Worm (Caenorhabditis elegans) whole organism, L1 larva: ENCODE results near the gene M05D6.9.

Experiments
- C04F5.9 ChIP-seq: sonication (generic microtip); optimal IDR thresholded peaks from 2 replicates; lab custom pipeline; 2016; ENCODE audit warnings: missing genetic modification characterization, missing compliant biosample characterization
- F16B12.6 ChIP-seq: fragments of 150-350 bp; optimal IDR thresholded peaks from 2 replicates; lab custom pipeline; 2014; ENCODE audit warnings: missing biosample characterization, missing genetic modification characterization
- alr-1 ChIP-seq: fragments of 200-800 bp; sonication (Bioruptor generic); optimal IDR thresholded peaks from 2 replicates; lab custom pipeline; 2018; ENCODE audit warnings: borderline replicate concordance, mild to moderate bottlenecking, missing genetic modification characterization, missing compliant biosample characterization
- blmp-1 ChIP-seq: fragments of 150-350 bp; optimal IDR thresholded peaks from 2 replicates; lab custom pipeline; 2014; ENCODE audit warnings: missing biosample characterization, missing genetic modification characterization
- ceh-63 ChIP-seq: fragments of 200-800 bp; sonication (Bioruptor generic); optimal IDR thresholded peaks from 2 replicates; lab custom pipeline; 2018; ENCODE audit warnings: mild to moderate bottlenecking, missing genetic modification characterization, missing compliant biosample characterization
- ceh-8 ChIP-seq: fragments of 200-800 bp; sonication (Bioruptor generic); optimal IDR thresholded peaks from 2 replicates; lab custom pipeline; 2018; ENCODE audit warnings: mild to moderate bottlenecking, missing genetic modification characterization, moderate library complexity, missing compliant biosample characterization
- ceh-82 ChIP-seq, 3 experiments: fragments of 150-350 bp in 1 of 3; sonication (generic microtip) in 2 of 3; optimal IDR thresholded peaks; 2 replicates each; lab custom pipeline; 2014 to 2017; ENCODE audit warnings: missing biosample characterization in 3 of 3, missing genetic modification characterization in 3 of 3
- ceh-88 ChIP-seq: fragments of 200-800 bp; sonication (Bioruptor generic); IDR thresholded peaks from 2 replicates; pipeline ENCODE4 v1.3.6; 2022; ENCODE audit warnings: missing genetic modification characterization, missing compliant biosample characterization
- dsc-1 ChIP-seq: sonication (generic microtip); optimal IDR thresholded peaks from 2 replicates; lab custom pipeline; 2016; ENCODE audit warnings: mild to moderate bottlenecking, missing genetic modification characterization, missing compliant biosample characterization
- efl-1 ChIP-seq, 4 experiments: fragments of 150-350 bp; optimal IDR thresholded peaks in 3 of 4; peaks in 1 of 4; 1 replicate in 1 of 4; 2 replicates in 3 of 4; lab custom pipeline; 2014; ENCODE audit warnings: missing biosample characterization in 2 of 4, missing genetic modification characterization in 2 of 4, missing genetic modification reagents in 2 of 4
- elt-2 ChIP-seq: sonication (generic microtip); optimal IDR thresholded peaks from 2 replicates; lab custom pipeline; 2016; ENCODE audit warnings: missing genetic modification characterization, mild to moderate bottlenecking, inconsistent platforms, missing compliant biosample characterization, missing genetic modification reagents
- elt-3 ChIP-seq, 6 experiments: fragments of 150-350 bp in 1 of 6; sonication (generic microtip); optimal IDR thresholded peaks; 2 replicates each; lab custom pipeline; 2017 to 2018; ENCODE audit warnings: missing biosample characterization in 6 of 6, missing genetic modification characterization in 6 of 6, inconsistent platforms in 1 of 6
- ets-5 ChIP-seq: fragments of 200-800 bp; sonication (Bioruptor generic); IDR thresholded peaks from 2 replicates; pipeline ENCODE4 v1.3.6; 2022; ENCODE audit warnings: missing genetic modification characterization, missing compliant biosample characterization
- grh-1 ChIP-seq: fragments of 200-800 bp; sonication (Bioruptor generic); IDR thresholded peaks from 2 replicates; pipeline ENCODE4 v1.3.6; 2022; ENCODE audit warnings: missing genetic modification reagents, missing genetic modification characterization, missing compliant biosample characterization
- hlh-17 ChIP-seq: fragments of 200-800 bp; sonication (Bioruptor generic); optimal IDR thresholded peaks from 2 replicates; lab custom pipeline; 2018; ENCODE audit warnings: missing genetic modification characterization, mild to moderate bottlenecking, missing compliant biosample characterization, moderate library complexity, borderline replicate concordance
- irx-1 ChIP-seq: sonication (generic microtip); optimal IDR thresholded peaks from 2 replicates; lab custom pipeline; 2016; ENCODE audit warnings: missing genetic modification characterization, missing compliant biosample characterization
- lin-14 ChIP-seq: fragments of 200-800 bp; sonication (Bioruptor generic); optimal IDR thresholded peaks from 2 replicates; lab custom pipeline; 2018; ENCODE audit warnings: mild to moderate bottlenecking, missing genetic modification characterization, moderate library complexity, missing compliant biosample characterization
- lin-15B ChIP-seq: fragments of 150-350 bp; sonication (generic microtip); optimal IDR thresholded peaks from 3 replicates; lab custom pipeline; 2014; ENCODE audit warnings: missing biosample characterization, missing genetic modification characterization
- lin-35 ChIP-seq, 2 experiments: fragments of 150-350 bp; optimal IDR thresholded peaks; 2 replicates each; lab custom pipeline; 2014; ENCODE audit warnings: missing biosample characterization in 2 of 2, missing genetic modification characterization in 2 of 2, missing genetic modification reagents in 2 of 2
- lin-39 ChIP-seq: fragments of 150-350 bp; optimal IDR thresholded peaks from 2 replicates; lab custom pipeline; 2014; ENCODE audit warnings: missing biosample characterization, missing genetic modification reagents, missing genetic modification characterization
- lsy-2 ChIP-seq, 2 experiments: fragments of 150-350 bp; optimal IDR thresholded peaks; 2 replicates each; lab custom pipeline; 2014; ENCODE audit warnings: missing biosample characterization in 2 of 2, missing genetic modification characterization in 2 of 2
- mdl-1 ChIP-seq, 2 experiments: fragments of 150-350 bp; optimal IDR thresholded peaks; 2 replicates each; lab custom pipeline; 2014 to 2017; ENCODE audit warnings: missing biosample characterization in 2 of 2, missing genetic modification characterization in 2 of 2, inconsistent platforms in 1 of 2
- mef-2 ChIP-seq: fragments of 150-350 bp; optimal IDR thresholded peaks from 2 replicates; lab custom pipeline; 2014; ENCODE audit warnings: missing biosample characterization, missing genetic modification characterization
- nhr-12 ChIP-seq: sonication (generic microtip); optimal IDR thresholded peaks from 2 replicates; lab custom pipeline; 2017; ENCODE audit warnings: missing biosample characterization, missing genetic modification characterization
- nhr-19 ChIP-seq: fragments of 200-800 bp; sonication (Bioruptor generic); conservative IDR thresholded peaks from 2 replicates; pipeline ENCODE4 v1.3.6; 2022; ENCODE audit warnings: missing genetic modification characterization, missing compliant biosample characterization
- nhr-20 ChIP-seq: sonication (generic microtip); optimal IDR thresholded peaks from 2 replicates; lab custom pipeline; 2016; ENCODE audit warnings: mild to moderate bottlenecking, missing genetic modification characterization, missing compliant biosample characterization
- nhr-237 ChIP-seq: fragments of 150-350 bp; optimal IDR thresholded peaks from 2 replicates; lab custom pipeline; 2014; ENCODE audit warnings: missing biosample characterization, missing genetic modification characterization
- nhr-28 ChIP-seq: fragments of 150-350 bp; optimal IDR thresholded peaks from 2 replicates; lab custom pipeline; 2014; ENCODE audit warnings: missing biosample characterization, missing genetic modification characterization
- nhr-71 ChIP-seq: sonication (generic microtip); optimal IDR thresholded peaks from 2 replicates; lab custom pipeline; 2016; ENCODE audit warnings: mild to moderate bottlenecking, missing genetic modification characterization, moderate library complexity, missing compliant biosample characterization
- nhr-84 ChIP-seq: sonication (generic microtip); optimal IDR thresholded peaks from 2 replicates; lab custom pipeline; 2017; ENCODE audit warnings: missing biosample characterization, missing genetic modification characterization
- nhr-85 ChIP-seq: sonication (generic microtip); peaks from one replicate; lab custom pipeline; 2016; ENCODE audit warnings: missing genetic modification characterization, inconsistent platforms, missing compliant biosample characterization
- pag-3 ChIP-seq: sonication (generic microtip); optimal IDR thresholded peaks from 2 replicates; lab custom pipeline; 2017; ENCODE audit warnings: missing genetic modification characterization, mild to moderate bottlenecking, missing compliant biosample characterization, antibody characterized with exemption, borderline replicate concordance; ENCODE audit not compliant: insufficient read depth
- pqm-1 ChIP-seq: sonication (generic microtip); optimal IDR thresholded peaks from 3 replicates; lab custom pipeline; 2017; ENCODE audit warnings: missing biosample characterization, missing genetic modification characterization
- rnt-1 ChIP-seq: sonication (generic microtip); optimal IDR thresholded peaks from 2 replicates; lab custom pipeline; 2016; ENCODE audit warnings: mild to moderate bottlenecking, missing genetic modification characterization, moderate library complexity, missing compliant biosample characterization
- snpc-4 ChIP-seq: fragments of 150-350 bp; optimal IDR thresholded peaks from 2 replicates; lab custom pipeline; 2014; ENCODE audit warnings: missing biosample characterization, missing genetic modification characterization
- snu-23 ChIP-seq: sonication (generic microtip); optimal IDR thresholded peaks from 2 replicates; lab custom pipeline; 2016; ENCODE audit warnings: missing genetic modification characterization, missing compliant biosample characterization
- sptf-1 ChIP-seq: fragments of 150-350 bp; optimal IDR thresholded peaks from 2 replicates; lab custom pipeline; 2014; ENCODE audit warnings: missing biosample characterization, missing genetic modification characterization
- sup-37 ChIP-seq: fragments of 200-800 bp; sonication (Bioruptor generic); optimal IDR thresholded peaks from 2 replicates; lab custom pipeline; 2018; ENCODE audit warnings: mild to moderate bottlenecking, missing genetic modification characterization, missing compliant biosample characterization
- swsn-7 ChIP-seq: sonication (generic microtip); optimal IDR thresholded peaks from 2 replicates; lab custom pipeline; 2016; ENCODE audit warnings: missing genetic modification characterization, missing compliant biosample characterization
- tbx-2 ChIP-seq: sonication (generic microtip); optimal IDR thresholded peaks from 2 replicates; lab custom pipeline; 2016; ENCODE audit warnings: missing genetic modification characterization, missing compliant biosample characterization
- unc-130 ChIP-seq: fragments of 150-350 bp; optimal IDR thresholded peaks from 2 replicates; lab custom pipeline; 2017; ENCODE audit warnings: missing biosample characterization, missing genetic modification characterization, inconsistent platforms
- vab-15 ChIP-seq: sonication (generic microtip); optimal IDR thresholded peaks from 2 replicates; lab custom pipeline; 2017; ENCODE audit warnings: missing genotype, mild to moderate bottlenecking, missing genetic modification characterization, missing compliant biosample characterization
- xbp-1 ChIP-seq: sonication (generic microtip); optimal IDR thresholded peaks from 2 replicates; lab custom pipeline; 2016; ENCODE audit warnings: missing genetic modification characterization, missing compliant biosample characterization
- zip-4 ChIP-seq: fragments of 200-800 bp; sonication (Bioruptor generic); optimal IDR thresholded peaks from 2 replicates; lab custom pipeline; 2018; ENCODE audit warnings: mild to moderate bottlenecking, missing genetic modification characterization, moderate library complexity, missing compliant biosample characterization

Gene M05D6.9

DNA sequence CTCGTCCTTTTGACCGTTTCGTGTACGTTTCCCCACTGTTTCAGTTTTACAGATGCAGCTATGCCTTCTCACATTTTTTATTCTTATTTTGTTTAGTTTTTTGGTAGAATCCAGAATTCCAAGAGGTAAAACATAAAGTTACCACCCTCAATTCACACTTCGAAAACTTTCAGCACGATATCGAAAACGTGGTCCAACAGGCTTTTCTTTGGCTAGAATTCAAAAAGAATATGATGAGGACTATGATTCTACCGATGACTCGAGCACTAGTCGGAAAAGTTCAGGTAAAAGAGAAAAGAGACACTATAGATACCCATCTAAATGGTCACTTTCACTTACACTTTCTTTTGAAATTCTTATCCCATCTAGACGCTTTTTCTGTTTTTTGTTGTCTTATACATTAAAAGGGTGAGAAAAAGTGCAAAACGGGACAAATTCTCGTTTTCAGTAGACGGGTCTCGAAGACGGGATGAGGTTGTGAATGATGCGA is at the start of gene M05D6.9:
TSS of gene M05D6.9 (plus strand) at position 51 of the 490 bp plus-strand sequence.
- TF ChIP-seq dsc-1 (no peak), sptf-1 (tag; lab: Kevin White, UChicago) (no peak), blmp-1 (tag; lab: Kevin White, UChicago) (peak; percentile 64), ceh-8 (no peak), sup-37 (GFP tag; lab: Kevin White, UChicago) (no peak), swsn-7 (tag; lab: Kevin White, UChicago) (no peak), vab-15 (tag; lab: Kevin White, UChicago) (no peak)
- TF ChIP-seq, all 84 proteins: peak for 1

DNA sequence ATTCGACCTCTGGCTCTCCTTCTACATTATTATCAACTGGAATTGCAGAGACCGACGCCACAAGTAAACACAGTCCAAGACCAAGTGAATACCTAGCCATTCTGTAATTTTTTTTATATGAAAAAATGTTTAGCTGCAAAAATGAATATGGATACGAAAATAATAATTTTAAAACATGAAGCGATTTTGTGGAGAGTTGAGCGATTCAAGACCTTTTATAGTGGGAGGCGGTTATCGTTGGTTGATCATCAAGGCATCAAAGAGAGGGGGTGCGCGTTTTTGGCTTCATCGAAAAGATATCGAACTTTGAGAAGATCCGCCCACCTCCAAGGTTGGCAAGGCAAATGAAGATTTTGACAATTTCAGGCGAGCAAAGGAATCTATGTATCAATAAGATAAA is 47.3 kb upstream of the M05D6.9 start, which contains the start of gene cut-3:
TSS of gene cut-3 (minus strand) at position 101 of the 400 bp plus-strand sequence.
- TF ChIP-seq nhr-84 (tag; lab: Kevin White, UChicago), result no peak
- no peak for TF ChIP-seq hlh-17 (GFP tag; lab: Kevin White, UChicago)
- no peak for TF ChIP-seq blmp-1 (tag; lab: Kevin White, UChicago)
- TF ChIP-seq nhr-71, result no peak
- no peak for TF ChIP-seq lin-15B (tag; lab: Kevin White, UChicago)
- no peak for TF ChIP-seq grh-1
- no peak for TF ChIP-seq ceh-8
- no peak for TF ChIP-seq nhr-12

DNA sequence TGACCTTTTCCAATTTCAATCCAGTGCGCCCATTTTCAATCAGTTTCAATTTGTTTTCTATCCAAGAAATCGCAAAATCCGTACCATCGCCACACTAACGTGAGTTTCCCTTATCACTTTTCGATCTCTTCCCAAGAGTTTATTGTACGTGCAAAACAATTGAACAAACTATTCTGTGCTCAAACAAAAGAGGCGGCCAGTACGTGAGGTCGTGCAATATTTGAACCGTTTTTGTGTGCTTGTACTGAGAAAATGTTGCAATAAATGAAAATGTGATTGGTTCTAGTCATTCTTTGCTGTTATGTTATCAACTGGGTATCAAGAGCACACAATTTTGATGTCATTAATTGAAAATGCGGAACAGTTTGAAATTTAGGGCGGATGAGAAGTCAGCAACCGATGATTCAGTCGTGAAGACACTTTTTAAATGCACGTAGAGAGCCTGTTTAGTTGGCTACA is 44.4 kb upstream of the M05D6.9 start, which contains the start of gene F22B5.4:
TSS of gene F22B5.4 (plus strand) at position 51 of the 459 bp plus-strand sequence.
- TF ChIP-seq xbp-1 (tag; lab: Kevin White, UChicago) (no peak), ceh-63 (GFP tag; lab: Kevin White, UChicago) (no peak), zip-4 (GFP tag; lab: Kevin White, UChicago) (no peak), lin-35 (GFP tag; optimal IDR thresholded peaks at IDR 0.05; lab: Kevin White, UChicago) (peak in 1 of 2 experiments; percentile 26), nhr-20 (tag; lab: Kevin White, UChicago) (peak; percentile 43), irx-1 (tag; lab: Kevin White, UChicago) (no peak), pag-3 (tag; lab: Kevin White, UChicago) (no peak), pqm-1 (tag; lab: Kevin White, UChicago) (no peak), efl-1 (optimal IDR thresholded peaks at IDR 0.05; lab: Kevin White, UChicago) (no peak), efl-1 (GFP tag; optimal IDR thresholded peaks at IDR 0.05 in 1 of 2; lab: Kevin White, UChicago) (no peak), ceh-82 (tag; optimal IDR thresholded peaks at IDR 0.05; lab: Kevin White, UChicago) (no peak), rnt-1 (no peak), ets-5 (GFP tag; lab: Robert Waterston, UW) (no peak), blmp-1 (tag; lab: Kevin White, UChicago) (no peak), nhr-84 (tag; lab: Kevin White, UChicago) (no peak), hlh-17 (GFP tag; lab: Kevin White, UChicago) (no peak), nhr-237 (tag; lab: Kevin White, UChicago) (no peak), C04F5.9 (tag; lab: Kevin White, UChicago) (no peak), elt-2 (tag; lab: Kevin White, UChicago) (peak; percentile 11)

DNA sequence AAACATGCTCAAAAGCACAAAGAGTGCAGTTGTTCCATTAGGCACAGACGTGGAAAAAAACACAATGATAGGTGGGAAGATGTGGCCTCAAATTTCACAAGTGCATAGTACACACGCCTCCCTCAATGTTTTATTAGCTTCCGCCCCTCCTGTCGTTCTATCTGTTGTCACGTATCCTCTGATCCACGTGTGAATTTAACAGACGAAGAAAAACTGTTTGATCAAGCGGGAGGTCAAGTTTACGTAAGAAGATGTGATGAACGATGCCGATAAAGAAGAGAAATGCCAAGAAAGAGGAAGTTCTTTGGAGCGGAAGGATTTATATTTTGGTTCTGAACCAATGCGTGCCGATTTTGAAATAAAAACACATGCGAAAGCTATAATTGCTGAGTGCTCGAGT is 43.3 kb upstream of the M05D6.9 start:
- TF ChIP-seq nhr-28 (tag; lab: Kevin White, UChicago) (no peak), lin-14 (GFP tag; lab: Kevin White, UChicago) (peak; percentile 61), snu-23 (GFP tag; lab: Kevin White, UChicago) (peak; percentile 8), nhr-19 (peak; percentile 40; the same call in 1 of the 2 replicates), ceh-88 (GFP tag; lab: Robert Waterston, UW) (no peak), pag-3 (tag; lab: Kevin White, UChicago) (no peak), alr-1 (no peak), unc-130 (tag; lab: Kevin White, UChicago) (no peak), lsy-2 (tag; optimal IDR thresholded peaks at IDR 0.05; lab: Kevin White, UChicago) (no peak), mef-2 (tag; lab: Kevin White, UChicago) (no peak), nhr-20 (tag; lab: Kevin White, UChicago) (peak; percentile 48), tbx-2 (tag; lab: Kevin White, UChicago) (no peak), blmp-1 (tag; lab: Kevin White, UChicago) (peak; percentile 74), mdl-1 (tag; optimal IDR thresholded peaks at IDR 0.05; lab: Kevin White, UChicago) (peak in 1 of 2 experiments; percentile 31), ets-5 (GFP tag; lab: Robert Waterston, UW) (no peak), lin-39 (tag; lab: Kevin White, UChicago) (no peak), ceh-63 (GFP tag; lab: Kevin White, UChicago) (no peak), nhr-85 (tag; lab: Kevin White, UChicago) (peak; percentile 73), F16B12.6 (no peak), elt-3 (tag; optimal IDR thresholded peaks at IDR 0.05; lab: Kevin White, UChicago) (peak in 2 of 6 experiments; percentile 15 to 70), snpc-4 (no peak), nhr-71 (peak; percentile 33)
